Fruit fly (Drosophila melanogaster) whole organism, wandering third instar larva: ENCODE data around the gene woc.

Experiments used
- Abd-B ChIP-seq: fragments of >200 bp; optimal IDR thresholded peaks from 2 replicates; lab custom pipeline; 2017; ENCODE audit warnings: missing biosample characterization, missing genetic modification characterization
- CG32264 ChIP-seq: fragments of 200-800 bp; sonication (Bioruptor generic); optimal IDR thresholded peaks from 2 replicates; lab custom pipeline; 2016; ENCODE audit warnings: missing biosample characterization, missing genetic modification characterization
- CG9705 ChIP-seq: fragments of 200-800 bp; sonication (Bioruptor generic); optimal IDR thresholded peaks from 2 replicates; lab custom pipeline; 2018; ENCODE audit warnings: missing biosample characterization, mild to moderate bottlenecking, missing genetic modification characterization
- CrebA ChIP-seq: fragments of 200-800 bp; sonication (Bioruptor generic); optimal IDR thresholded peaks from 2 replicates; lab custom pipeline; 2016; ENCODE audit warnings: missing biosample characterization, mild to moderate bottlenecking, missing genetic modification characterization, borderline replicate concordance
- Dfd ChIP-seq: fragments of >200 bp; optimal IDR thresholded peaks from 2 replicates; lab custom pipeline; 2017; ENCODE audit warnings: missing biosample characterization, missing genetic modification characterization
- Dif ChIP-seq: fragments of 200-275, 200-300 bp; sonication (Bioruptor generic); optimal IDR thresholded peaks from 2 replicates; lab custom pipeline; 2018; ENCODE audit warnings: missing biosample characterization, missing genetic modification characterization; ENCODE audit not compliant: partially characterized antibody
- GATAd ChIP-seq: sonication (Bioruptor generic); optimal IDR thresholded peaks from 2 replicates; lab custom pipeline; 2016; ENCODE audit warnings: missing biosample characterization, missing genetic modification characterization
- HLH106 ChIP-seq: fragments of 200-800 bp; optimal IDR thresholded peaks from 3 replicates; lab custom pipeline; 2019; ENCODE audit warnings: missing biosample characterization, mild to moderate bottlenecking, missing genetic modification characterization, moderate library complexity
- Hnf4 ChIP-seq: fragments of 200-800 bp; sonication (Bioruptor generic); optimal IDR thresholded peaks from 2 replicates; lab custom pipeline; 2016; ENCODE audit warnings: missing biosample characterization, mild to moderate bottlenecking, missing genetic modification characterization
- Hr78 ChIP-seq: fragments of >200 bp; optimal IDR thresholded peaks from 2 replicates; lab custom pipeline; 2017; ENCODE audit warnings: missing biosample characterization, missing genetic modification characterization
- Hr83 ChIP-seq: fragments of 200-300 bp; sonication (Bioruptor generic); optimal IDR thresholded peaks from 2 replicates; lab custom pipeline; 2016; ENCODE audit warnings: missing biosample characterization, mild to moderate bottlenecking, missing genetic modification characterization, moderate library complexity; ENCODE audit not compliant: poor library complexity, severe bottlenecking
- Jra ChIP-seq: sonication (Bioruptor generic); optimal IDR thresholded peaks from 2 replicates; lab custom pipeline; 2016; ENCODE audit warnings: missing biosample characterization, missing genetic modification characterization
- Mio ChIP-seq: sonication (Bioruptor generic); optimal IDR thresholded peaks from 2 replicates; lab custom pipeline; 2016; ENCODE audit warnings: missing biosample characterization, missing genetic modification characterization
- Myc ChIP-seq: fragments of >200 bp; optimal IDR thresholded peaks from 2 replicates; lab custom pipeline; 2017
- N ChIP-seq: fragments of >200 bp; optimal IDR thresholded peaks from 2 replicates; lab custom pipeline; 2018; ENCODE audit warnings: missing biosample characterization, missing external identifiers, missing genetic modification characterization
- OdsH ChIP-seq: fragments of 200-800 bp; sonication (Bioruptor generic); optimal IDR thresholded peaks from 2 replicates; lab custom pipeline; 2016; ENCODE audit warnings: missing biosample characterization, mild to moderate bottlenecking, missing genetic modification characterization
- Rel ChIP-seq, 2 experiments: fragments of 200-800 bp; sonication (Bioruptor generic) in 1 of 2; optimal IDR thresholded peaks; 2 replicates in 1 of 2; 3 replicates in 1 of 2; lab custom pipeline; 2016 to 2019; ENCODE audit warnings: mild to moderate bottlenecking in 2 of 2, missing biosample characterization in 2 of 2, missing genetic modification characterization in 2 of 2, moderate library complexity in 1 of 2
- Sp1 ChIP-seq: fragments of 200-800 bp; sonication (Bioruptor generic); optimal IDR thresholded peaks from 3 replicates; lab custom pipeline; 2019; ENCODE audit warnings: missing biosample characterization, mild to moderate bottlenecking, missing genetic modification characterization, moderate library complexity
- Vsx2 ChIP-seq: fragments of 200-300, 225-300 bp; sonication (Bioruptor generic); optimal IDR thresholded peaks from 2 replicates; lab custom pipeline; 2018; ENCODE audit warnings: missing biosample characterization, missing genetic modification characterization; ENCODE audit not compliant: partially characterized antibody
- br ChIP-seq: fragments of 200-800 bp; sonication (Bioruptor generic); optimal IDR thresholded peaks from 2 replicates; lab custom pipeline; 2016; ENCODE audit warnings: missing biosample characterization, missing genetic modification characterization
- brk ChIP-seq: fragments of 200-800 bp; sonication (Bioruptor generic); optimal IDR thresholded peaks from 2 replicates; lab custom pipeline; 2016; ENCODE audit warnings: missing biosample characterization, mild to moderate bottlenecking, missing genetic modification characterization
- dl ChIP-seq, 2 experiments: fragments of 175-275, 200-275 bp in 1 of 2; fragments of 200-275 bp in 1 of 2; sonication (Bioruptor generic); optimal IDR thresholded peaks; lab custom pipeline; 2018; ENCODE audit warnings: mild to moderate bottlenecking in 2 of 2, missing biosample characterization in 2 of 2, missing genetic modification characterization in 2 of 2, moderate library complexity in 2 of 2; ENCODE audit not compliant: partially characterized antibody in 2 of 2, insufficient read depth in 1 of 2
- dmrt93B ChIP-seq: fragments of 200-800 bp; sonication (Bioruptor generic); optimal IDR thresholded peaks from 2 replicates; lab custom pipeline; 2018; ENCODE audit warnings: missing biosample characterization, mild to moderate bottlenecking, missing genetic modification characterization
- dsf ChIP-seq: sonication (Bioruptor generic); optimal IDR thresholded peaks from 2 replicates; lab custom pipeline; 2016; ENCODE audit warnings: missing biosample characterization, missing genetic modification characterization, borderline replicate concordance
- ey ChIP-seq: fragments of 200-800 bp; sonication (Bioruptor generic); optimal IDR thresholded peaks from 2 replicates; lab custom pipeline; 2016; ENCODE audit warnings: missing biosample characterization, missing genetic modification characterization
- foxo ChIP-seq, 2 experiments: fragments of 200-800 bp; sonication (Bioruptor generic); optimal IDR thresholded peaks; 2 replicates in 1 of 2; 3 replicates in 1 of 2; lab custom pipeline; 2016 to 2017; ENCODE audit warnings: missing biosample characterization in 2 of 2, missing genetic modification characterization in 2 of 2
- fru ChIP-seq: fragments of 200-800 bp; sonication (Bioruptor generic); optimal IDR thresholded peaks from 3 replicates; lab custom pipeline; 2016; ENCODE audit warnings: missing biosample characterization, mild to moderate bottlenecking, missing genetic modification characterization
- h ChIP-seq: fragments of 200-800 bp; sonication (Bioruptor generic); optimal IDR thresholded peaks from 3 replicates; lab custom pipeline; 2016; ENCODE audit warnings: missing biosample characterization, mild to moderate bottlenecking, missing genetic modification characterization
- jim ChIP-seq: fragments of 175-275, 200-325 bp; sonication (Bioruptor generic); optimal IDR thresholded peaks from 2 replicates; lab custom pipeline; 2016; ENCODE audit warnings: missing biosample characterization, mild to moderate bottlenecking, missing genetic modification characterization
- lola ChIP-seq: fragments of >200 bp; optimal IDR thresholded peaks from 2 replicates; lab custom pipeline; 2017; ENCODE audit warnings: missing biosample characterization, missing genetic modification characterization
- pan ChIP-seq: fragments of >200 bp; optimal IDR thresholded peaks from 2 replicates; lab custom pipeline; 2017
- psq ChIP-seq: fragments of 200-800 bp; sonication (Bioruptor generic); optimal IDR thresholded peaks from 3 replicates; lab custom pipeline; 2017; ENCODE audit warnings: missing biosample characterization, mild to moderate bottlenecking, missing genetic modification characterization, moderate library complexity
- rgr ChIP-seq: fragments of 200-800 bp; sonication (Bioruptor generic); optimal IDR thresholded peaks from 3 replicates; lab custom pipeline; 2016; ENCODE audit warnings: missing biosample characterization, mild to moderate bottlenecking, missing genetic modification characterization
- sage ChIP-seq: fragments of 200-800 bp; sonication (Bioruptor generic); optimal IDR thresholded peaks from 2 replicates; lab custom pipeline; 2016; ENCODE audit warnings: missing biosample characterization, mild to moderate bottlenecking, missing genetic modification characterization
- sv ChIP-seq: fragments of 200-800 bp; sonication (Bioruptor generic); optimal IDR thresholded peaks from 3 replicates; lab custom pipeline; 2016; ENCODE audit warnings: missing biosample characterization, missing genetic modification characterization
- tai ChIP-seq: sonication (Bioruptor generic); optimal IDR thresholded peaks from 2 replicates; lab custom pipeline; 2016; ENCODE audit warnings: missing biosample characterization, missing genetic modification characterization
- usp ChIP-seq: fragments of >200 bp; optimal IDR thresholded peaks from 2 replicates; lab custom pipeline; 2017; ENCODE audit warnings: missing biosample characterization, missing genetic modification characterization
- woc ChIP-seq: sonication (Bioruptor generic); optimal IDR thresholded peaks from 2 replicates; lab custom pipeline; 2016; ENCODE audit warnings: missing biosample characterization, mild to moderate bottlenecking, missing genetic modification characterization

The woc gene

DNA sequence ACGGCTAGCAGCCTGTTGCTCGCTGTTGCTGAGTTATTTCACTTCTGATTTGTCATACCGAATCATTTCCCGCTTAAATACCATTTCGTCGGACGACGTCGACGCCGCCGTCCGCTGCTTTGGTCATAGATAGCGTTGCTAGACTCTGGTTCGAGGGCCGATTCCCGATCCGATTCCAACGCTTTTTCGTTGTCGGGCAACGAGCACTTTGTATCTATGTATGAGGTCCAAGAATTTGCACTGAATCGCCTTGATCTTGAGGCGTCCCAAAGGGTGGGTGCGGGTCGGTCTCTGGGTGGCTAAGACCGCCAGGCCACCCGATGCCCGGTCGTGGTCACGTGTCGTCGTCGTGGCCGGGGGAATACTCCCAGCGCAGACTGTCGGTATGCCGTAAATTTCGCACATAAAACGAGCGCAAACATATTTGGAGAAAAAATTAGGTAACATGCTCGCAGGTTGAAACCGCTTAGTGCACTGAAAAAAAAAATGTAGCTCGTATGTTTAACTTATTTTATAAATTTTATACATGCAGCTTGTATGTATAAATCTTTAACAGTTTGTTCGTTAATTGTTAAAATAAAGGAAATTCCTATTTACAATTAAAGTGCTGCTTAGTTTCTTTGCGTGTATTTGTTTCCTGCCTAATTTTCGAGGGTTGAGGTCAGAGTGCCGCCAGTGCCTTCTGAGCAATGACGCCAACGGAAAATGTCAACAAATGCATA is 28.5 kb upstream of the woc start, which contains the start of gene CG3348 (continued):
- TF ChIP-seq h (GFP tag; lab: Kevin White, UChicago) (peak; percentile 72), pan (lab: Kevin White, UChicago) (no peak), OdsH (GFP tag; lab: Kevin White, UChicago) (peak; percentile 64), Dfd (GFP tag; lab: Kevin White, UChicago) (no peak), usp (GFP tag; lab: Kevin White, UChicago) (no peak), Jra (GFP tag; lab: Kevin White, UChicago) (peak; percentile 32)

DNA sequence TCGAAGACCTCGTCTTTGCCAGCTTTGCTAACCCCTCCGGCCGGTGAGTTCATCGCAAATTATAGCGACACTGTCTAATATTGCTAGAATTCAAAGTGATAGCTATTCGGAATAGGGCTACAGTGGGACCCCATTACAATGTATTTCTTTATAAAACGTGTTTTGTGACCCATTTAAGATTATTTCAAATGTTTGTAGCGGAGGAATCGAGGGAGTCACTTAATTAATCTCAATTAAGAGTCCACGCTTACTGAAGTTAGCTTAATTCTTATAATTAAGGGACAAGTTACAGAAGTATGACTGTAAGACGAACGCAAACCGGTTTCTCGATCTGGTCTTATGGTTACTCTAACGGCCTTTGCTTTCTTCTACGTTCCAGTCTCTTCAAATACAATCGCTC is 25.8 kb upstream of the woc start:
- no peak for TF ChIP-seq dl (GFP tag; optimal IDR thresholded peaks at IDR 0.05; lab: Kevin White, UChicago; ENCODE audit: insufficient read depth in 1 of 2, partially characterized antibody in 2 of 2)
- TF ChIP-seq Hr83 = no peak
- TF ChIP-seq Abd-B = no peak
- TF ChIP-seq dmrt93B (GFP tag; lab: Kevin White, UChicago) = no peak
- TF ChIP-seq Dfd (GFP tag; lab: Kevin White, UChicago) = no peak
- no peak for TF ChIP-seq psq
- peak; percentile 23 for TF ChIP-seq HLH106 (tag; lab: Kevin White, UChicago)
- TF ChIP-seq sage = no peak
- TF ChIP-seq brk (GFP tag; lab: Kevin White, UChicago) = no peak
- no peak for TF ChIP-seq CrebA (GFP tag; lab: Kevin White, UChicago)
- TF ChIP-seq dsf (GFP tag; lab: Kevin White, UChicago) = no peak
- no peak for TF ChIP-seq pan (lab: Kevin White, UChicago)
- peak in 1 of 2 experiments; percentile 38 for TF ChIP-seq foxo (GFP tag; optimal IDR thresholded peaks at IDR 0.05; lab: Kevin White, UChicago)
- no peak for TF ChIP-seq jim (GFP tag; lab: Kevin White, UChicago)
- no peak for TF ChIP-seq Sp1 (GFP tag; lab: Kevin White, UChicago)
- TF ChIP-seq Dif = no peak
- TF ChIP-seq CG9705 (GFP tag; lab: Kevin White, UChicago) = no peak
- TF ChIP-seq Vsx2 (GFP tag; lab: Kevin White, UChicago) = no peak
- TF ChIP-seq usp (GFP tag; lab: Kevin White, UChicago) = no peak
- peak; percentile 13 for TF ChIP-seq Hnf4
- TF ChIP-seq woc (GFP tag; lab: Kevin White, UChicago) = no peak
- no peak for TF ChIP-seq Mio (GFP tag; lab: Kevin White, UChicago)
- peak; percentile 8 for TF ChIP-seq br
- no peak for TF ChIP-seq tai (GFP tag; lab: Kevin White, UChicago)
- TF ChIP-seq CG32264 (GFP tag; lab: Kevin White, UChicago) = no peak
- no peak for TF ChIP-seq Myc (lab: Kevin White, UChicago)
- no peak for TF ChIP-seq GATAd (GFP tag; lab: Kevin White, UChicago)
- TF ChIP-seq OdsH (GFP tag; lab: Kevin White, UChicago) = peak; percentile 3
- TF ChIP-seq N = no peak
- TF ChIP-seq Jra (GFP tag; lab: Kevin White, UChicago) = no peak
- TF ChIP-seq sv (GFP tag; lab: Kevin White, UChicago) = no peak
- peak; percentile 65 for TF ChIP-seq h (GFP tag; lab: Kevin White, UChicago)
- peak; percentile 34 for TF ChIP-seq rgr (GFP tag; lab: Kevin White, UChicago)
- TF ChIP-seq ey (GFP tag; lab: Kevin White, UChicago) = peak; percentile 28
- TF ChIP-seq fru = peak; percentile 43
- TF ChIP-seq lola (GFP tag; lab: Kevin White, UChicago) = no peak
- no peak for TF ChIP-seq Rel (GFP tag; optimal IDR thresholded peaks at IDR 0.05; lab: Kevin White, UChicago)
- no peak for TF ChIP-seq Rel (tag; optimal IDR thresholded peaks at IDR 0.05; lab: Kevin White, UChicago)
- TF ChIP-seq Hr78 (GFP tag; lab: Kevin White, UChicago) = no peak
